Fruit fly (Drosophila melanogaster): ENCODE results near the gene tll.

tll gene

dm6 chr3R:30876136-30876683 is 24.1 kb downstream of the tll start, which contains the start of gene CG15546 (continued):
- TF ChIP-seq gcm (GFP tag; optimal IDR thresholded peaks at IDR 0.05) (no peak), zfh1 (GFP tag; IDR thresholded peaks at IDR 0.05) (no peak), abd-A (tag; optimal IDR thresholded peaks at IDR 0.05) (no peak), btn (GFP tag; optimal IDR thresholded peaks at IDR 0.05) (no peak), Drgx (GFP tag; IDR thresholded peaks at IDR 0.05) (peak; percentile 84), HHEX (GFP tag; optimal IDR thresholded peaks at IDR 0.05) (no peak), mam (GFP tag; optimal IDR thresholded peaks at IDR 0.05) (no peak), CG18619 (GFP tag; optimal IDR thresholded peaks at IDR 0.05) (no peak), her (GFP tag; optimal IDR thresholded peaks at IDR 0.05) (no peak), CG1233 (GFP tag; optimal IDR thresholded peaks at IDR 0.05) (no peak), CG7839 (tag; optimal IDR thresholded peaks at IDR 0.05) (no peak)

dm6 chr3R:30878105-30878504 is 26.0 kb downstream of the tll start:
- TF ChIP-seq ash1 (GFP tag; optimal IDR thresholded peaks at IDR 0.05): no peak
- TF ChIP-seq chinmo (GFP tag; IDR thresholded peaks at IDR 0.05; ENCODE audit: partially characterized antibody): 0 out of 4 replicates have a peak, but pooled peaks have one; percentile 7
- peak in 1 of 2 experiments; percentile 92 for TF ChIP-seq Dfd (GFP tag; optimal IDR thresholded peaks at IDR 0.05)

- TF ChIP-seq CG10209 (GFP tag; optimal IDR thresholded peaks at IDR 0.05) (no peak), CG34224 (GFP tag; IDR thresholded peaks at IDR 0.05; ENCODE audit: partially characterized antibody) (peak; percentile 21; the same call in 1 of the 3 replicates), ttk (GFP tag; IDR thresholded peaks at IDR 0.05) (no peak), Med (GFP tag) (peak; percentile 10), abd-A (tag; optimal IDR thresholded peaks at IDR 0.05) (peak; percentile 21), Fer3 (tag; optimal IDR thresholded peaks at IDR 0.05) (no peak), Adf1 (GFP tag; IDR thresholded peaks at IDR 0.05) (peak; percentile 95), chinmo (GFP tag; IDR thresholded peaks at IDR 0.05; ENCODE audit: partially characterized antibody) (0 out of 4 replicates have a peak, but pooled peaks have one; percentile 9), nerfin-1 (tag; optimal IDR thresholded peaks at IDR 0.05) (peak; percentile 95), unc-4 (GFP tag; IDR thresholded peaks at IDR 0.05; ENCODE audit: partially characterized antibody) (0 out of 2 replicates have a peak, but pooled peaks have one; percentile 19), BEAF-32 (GFP tag; optimal IDR thresholded peaks at IDR 0.05) (peak; percentile 10), CG9932 (GFP tag; IDR thresholded peaks at IDR 0.05) (0 out of 2 replicates have a peak, but pooled peaks have one; percentile 11), CG11560 (tag; IDR thresholded peaks at IDR 0.05) (no peak), z (GFP tag; IDR thresholded peaks at IDR 0.05) (peak; percentile 85), CG2712 (tag; optimal IDR thresholded peaks at IDR 0.05) (peak; percentile 21), CG17385 (GFP tag; optimal IDR thresholded peaks at IDR 0.05) (peak; percentile 70), CG18599 (GFP tag; optimal IDR thresholded peaks at IDR 0.05) (no peak), Deaf1 (tag; optimal IDR thresholded peaks at IDR 0.05) (peak; percentile 16), seq (GFP tag; IDR thresholded peaks at IDR 0.05) (peak; percentile 66; the same call in 1 of the 2 replicates)
Measured at dm6 chr3R:30880024-30880423, 27.9 kb downstream of the tll start.

dm6 chr3R:30880894-30881293 is 28.8 kb downstream of the tll start, which contains the start of gene CG12071:
CG12071 (minus strand) TSS chr3R:30881027.
- TF ChIP-seq Med (GFP tag): peak; percentile 1
- TF ChIP-seq Bdp1 (GFP tag; optimal IDR thresholded peaks at IDR 0.05): no peak
- TF ChIP-seq Fer1 (GFP tag; optimal IDR thresholded peaks at IDR 0.05): peak; percentile 1
- peak; percentile 73 for TF ChIP-seq z (GFP tag; IDR thresholded peaks at IDR 0.05)
- TF ChIP-seq Hmr (GFP tag; optimal IDR thresholded peaks at IDR 0.05): no peak
- peak; percentile 39 for TF ChIP-seq cg (GFP tag; optimal IDR thresholded peaks at IDR 0.05)
- no peak for TF ChIP-seq Doc3 (GFP tag; IDR thresholded peaks at IDR 0.05; ENCODE audit: partially characterized antibody)
- TF ChIP-seq Deaf1 (tag; optimal IDR thresholded peaks at IDR 0.05): peak; percentile 35
- TF ChIP-seq trem (tag; optimal IDR thresholded peaks at IDR 0.05): no peak
- TF ChIP-seq CG13894 (tag; optimal IDR thresholded peaks at IDR 0.05): peak; percentile 69
- TF ChIP-seq Dp (GFP tag; optimal IDR thresholded peaks at IDR 0.05): no peak
- TF ChIP-seq Adf1 (GFP tag; IDR thresholded peaks at IDR 0.05): peak; percentile 45; the same call in 1 of the 2 replicates
- peak; percentile 55 to 63 for TF ChIP-seq Trl (optimal IDR thresholded peaks at IDR 0.05)
- TF ChIP-seq Trl (GFP tag; optimal IDR thresholded peaks at IDR 0.05): no peak
- no peak for TF ChIP-seq CG12744 (GFP tag; optimal IDR thresholded peaks at IDR 0.05)
- TF ChIP-seq CG34422 (GFP tag; IDR thresholded peaks at IDR 0.05): 0 out of 3 replicates have a peak, but pooled peaks have one; percentile 19
- TF ChIP-seq abd-A (tag; optimal IDR thresholded peaks at IDR 0.05): peak; percentile 58
- TF ChIP-seq CG8290 (GFP tag; optimal IDR thresholded peaks at IDR 0.05): peak; percentile 71
- TF ChIP-seq CG8290 (tag; optimal IDR thresholded peaks at IDR 0.05): peak in 1 of 2 experiments; percentile 81
